Fruit fly (Drosophila melanogaster): Measurements from ENCODE around the gene CG13039.

DNA sequence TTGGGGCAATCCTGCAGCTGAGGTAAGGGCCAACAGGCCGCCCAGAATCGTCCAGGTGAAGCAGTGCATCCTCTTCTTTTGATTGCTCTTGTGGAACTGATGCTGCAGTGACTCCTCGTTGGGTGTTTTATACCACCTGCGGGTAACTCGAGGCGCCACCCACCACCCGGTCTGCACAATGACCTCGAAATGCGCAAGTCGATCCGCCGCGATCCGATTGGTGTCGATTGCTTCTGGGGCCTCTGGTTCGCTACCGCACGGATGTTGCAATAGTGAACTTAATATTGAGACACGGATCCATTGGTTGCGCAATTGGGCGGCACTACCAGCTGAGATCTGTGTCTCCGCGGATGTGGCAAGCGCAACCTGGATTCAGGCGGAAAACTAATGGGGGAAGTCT is 40.7 kb upstream of the CG13039 start, which contains the start of gene Cpr72Ec:
- TF ChIP-seq insv (optimal IDR thresholded peaks at IDR 0.05), result no peak
- TF ChIP-seq psq (optimal IDR thresholded peaks at IDR 0.05), result no peak
- TF ChIP-seq Sin3A (optimal IDR thresholded peaks at IDR 0.05), result no peak
- TF ChIP-seq ttk (optimal IDR thresholded peaks at IDR 0.05), result no peak
- no peak for TF ChIP-seq h (optimal IDR thresholded peaks at IDR 0.05)

All from Kc167 (cell line).